Worm (Caenorhabditis elegans): ENCODE results near the gene srw-40.

Gene srw-40

ce11 chrII:4316011-4316410 lies at the start of gene srw-40:
TSS of gene srw-40 (minus strand) at chrII:4316111.
- TF ChIP-seq ztf-11 (tag; optimal IDR thresholded peaks at IDR 0.05) (no peak), nhr-237 (tag; optimal IDR thresholded peaks at IDR 0.05) (no peak), sem-2 (GFP tag; optimal IDR thresholded peaks at IDR 0.05) (no peak), nhr-76 (tag; optimal IDR thresholded peaks at IDR 0.05) (no peak), mls-2 (tag; optimal IDR thresholded peaks at IDR 0.05) (no peak)

DNA sequence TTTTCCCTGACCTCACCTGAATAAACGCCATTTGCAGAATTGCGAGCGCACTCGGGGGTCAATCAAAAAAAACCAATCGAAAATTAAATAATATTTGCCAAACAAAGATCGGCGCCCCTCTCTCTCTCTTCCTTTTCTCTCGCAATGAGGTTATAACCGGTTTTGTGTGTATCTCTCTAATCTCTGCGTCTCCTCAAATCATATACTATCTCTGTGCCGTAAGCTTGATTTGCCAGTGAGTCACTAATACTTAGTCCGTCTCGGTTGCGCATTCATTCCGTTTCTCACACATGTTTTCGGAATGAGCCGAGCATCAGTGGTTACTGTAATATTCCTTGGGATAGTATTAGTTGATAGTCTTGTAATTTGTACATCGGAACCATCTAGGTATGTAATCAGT lies 46.2 kb upstream of the srw-40 start:
- TF ChIP-seq lsy-2 (tag; optimal IDR thresholded peaks at IDR 0.05) (no peak), unc-120 (tag; optimal IDR thresholded peaks at IDR 0.05; ENCODE audit: poor library complexity, severe bottlenecking) (no peak), nhr-237 (tag; optimal IDR thresholded peaks at IDR 0.05) (no peak)

DNA sequence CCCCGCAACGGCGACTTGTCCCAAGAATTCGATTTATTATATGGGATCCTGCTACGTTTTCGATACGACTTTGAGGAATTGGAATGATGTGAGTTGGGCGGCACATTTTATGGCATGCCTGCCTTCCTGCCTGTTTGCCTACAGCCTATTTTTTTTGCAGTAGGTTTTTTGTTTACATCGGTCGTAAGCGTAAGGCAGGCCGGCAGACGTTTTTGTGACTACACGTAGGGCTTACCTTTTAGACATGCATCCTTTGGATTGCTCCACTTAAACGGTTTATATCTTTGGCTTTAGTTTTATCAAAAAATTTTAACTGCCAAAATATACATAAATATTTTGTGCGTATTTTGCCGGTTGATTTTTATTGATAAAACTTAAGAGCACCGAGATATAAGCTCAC lies 43.3 kb upstream of the srw-40 start:
- TF ChIP-seq tbx-8 (GFP tag; optimal IDR thresholded peaks at IDR 0.05) (no peak), mab-5 (tag; optimal IDR thresholded peaks at IDR 0.05) (no peak), unc-120 (tag; optimal IDR thresholded peaks at IDR 0.05; ENCODE audit: poor library complexity, severe bottlenecking) (no peak), ceh-83 (GFP tag; optimal IDR thresholded peaks at IDR 0.05) (no peak), snpc-4 (tag; optimal IDR thresholded peaks at IDR 0.05) (no peak)

- no peak for TF ChIP-seq nhr-2 (tag; optimal IDR thresholded peaks at IDR 0.05)
- no peak for TF ChIP-seq mep-1 (tag; optimal IDR thresholded peaks at IDR 0.05)
- no peak for TF ChIP-seq tbx-8 (GFP tag; optimal IDR thresholded peaks at IDR 0.05)
- no peak for TF ChIP-seq sptf-1 (tag; optimal IDR thresholded peaks at IDR 0.05)
- TF ChIP-seq mls-2 (tag; optimal IDR thresholded peaks at IDR 0.05): no peak
- TF ChIP-seq pha-4 (tag; optimal IDR thresholded peaks at IDR 0.05): no peak
- TF ChIP-seq bed-3 (GFP tag; optimal IDR thresholded peaks at IDR 0.05): no peak
- no peak for TF ChIP-seq nhr-76 (tag; optimal IDR thresholded peaks at IDR 0.05)
- TF ChIP-seq nhr-12 (tag; optimal IDR thresholded peaks at IDR 0.05): no peak
These were observed 42.9 kb upstream of the srw-40 start, which contains the start of gene lat-2 for ce11 chrII:4358765-4359164. TSS of gene lat-2 (plus strand) at chrII:4359065.

- TF ChIP-seq elt-3 (tag; optimal IDR thresholded peaks at IDR 0.05): no peak
- no peak for TF ChIP-seq zip-8 (tag; optimal IDR thresholded peaks at IDR 0.05)
- TF ChIP-seq nhr-76 (tag; optimal IDR thresholded peaks at IDR 0.05): no peak
- no peak for TF ChIP-seq snpc-4 (tag; optimal IDR thresholded peaks at IDR 0.05)
- TF ChIP-seq sem-2 (GFP tag; optimal IDR thresholded peaks at IDR 0.05): no peak
- no peak for TF ChIP-seq pha-4 (tag; optimal IDR thresholded peaks at IDR 0.05)
- no peak for TF ChIP-seq ceh-43 (GFP tag; optimal IDR thresholded peaks at IDR 0.05)
- no peak for TF ChIP-seq lin-32 (GFP tag; optimal IDR thresholded peaks at IDR 0.05)
- no peak for TF ChIP-seq drap-1 (GFP tag; optimal IDR thresholded peaks at IDR 0.05)
- no peak for TF ChIP-seq ces-1 (GFP tag; optimal IDR thresholded peaks at IDR 0.05)
- TF ChIP-seq bed-3 (GFP tag; optimal IDR thresholded peaks at IDR 0.05): no peak
- TF ChIP-seq mep-1 (tag; optimal IDR thresholded peaks at IDR 0.05): no peak
These were observed 39.3 kb upstream of the srw-40 start, which contains the start of the genes H20J04.7 and H20J04.1 for ce11 chrII:4355217-4355616. TSS of gene H20J04.7 (minus strand) at chrII:4355317. TSS of gene H20J04.1 (plus strand) at chrII:4355613.

- TF ChIP-seq flh-1 (GFP tag; optimal IDR thresholded peaks at IDR 0.05) (no peak), drap-1 (GFP tag; optimal IDR thresholded peaks at IDR 0.05) (no peak), ceh-83 (GFP tag; optimal IDR thresholded peaks at IDR 0.05) (no peak), nhr-28 (tag; optimal IDR thresholded peaks at IDR 0.05) (no peak), mep-1 (tag; optimal IDR thresholded peaks at IDR 0.05) (no peak)
These were observed 35.0 kb upstream of the srw-40 start, which contains the start of gene H20J04.9 for ce11 chrII:4350888-4351287. TSS of gene H20J04.9 (plus strand) at chrII:4351188.

- TF ChIP-seq cnd-1 (tag; optimal IDR thresholded peaks at IDR 0.05) (no peak), mep-1 (tag; optimal IDR thresholded peaks at IDR 0.05) (no peak), mab-5 (tag; optimal IDR thresholded peaks at IDR 0.05) (no peak), ham-2 (GFP tag; optimal IDR thresholded peaks at IDR 0.05) (no peak), hlh-1 (tag; optimal IDR thresholded peaks at IDR 0.05) (no peak), unc-120 (tag; optimal IDR thresholded peaks at IDR 0.05; ENCODE audit: poor library complexity, severe bottlenecking) (no peak)
These were observed 28.4 kb upstream of the srw-40 start for ce11 chrII:4344317-4344716.
